Worm (Caenorhabditis elegans): ENCODE results near the gene irld-25.

DNA sequence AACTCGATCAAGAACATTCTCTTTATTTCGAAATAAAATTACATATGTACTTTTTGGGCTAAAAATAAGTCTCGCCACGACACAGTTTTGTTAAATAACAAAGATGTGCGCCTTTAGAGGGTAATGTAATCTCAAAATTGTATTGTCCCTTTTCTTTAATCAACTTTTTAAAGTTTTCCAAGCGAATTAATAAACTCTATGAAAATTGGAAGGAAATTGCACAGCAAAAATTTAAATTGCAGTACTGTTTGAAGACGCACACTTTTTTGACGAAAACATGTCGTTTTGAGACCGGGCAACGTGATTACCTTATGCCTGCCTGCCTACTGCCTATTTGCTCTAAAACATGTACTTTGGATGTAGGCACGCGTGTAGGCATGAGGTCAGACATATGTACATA is 29.5 kb upstream of the irld-25 start:
- TF ChIP-seq ceh-20 (GFP tag; IDR thresholded peaks at IDR 0.05) (no peak), unc-62 (GFP tag; optimal IDR thresholded peaks at IDR 0.05 in 1 of 2) (peak in 1 of 2 experiments; percentile 93), unc-62 (tag; optimal IDR thresholded peaks at IDR 0.05) (no peak), lim-7 (GFP tag; IDR thresholded peaks at IDR 0.05) (no peak), unc-130 (GFP tag; optimal IDR thresholded peaks at IDR 0.05) (no peak)
